Worm (Caenorhabditis elegans) whole organism, L3 larva: ENCODE measurements around the gene T23E7.6.
A peak's percentile ranks its signal among the peaks of the same experiment; 100 is the strongest.

ENCODE experiments used
- R02D3.7 ChIP-seq: fragments of 150-350 bp; optimal IDR thresholded peaks from 2 replicates; lab custom pipeline; 2014; ENCODE audit warnings: missing biosample characterization, missing genetic modification characterization
- ZK546.5 ChIP-seq: sonication (generic microtip); optimal IDR thresholded peaks from 2 replicates; lab custom pipeline; 2017; ENCODE audit warnings: missing biosample characterization, missing genetic modification characterization
- aly-2 ChIP-seq: fragments of 150-350 bp; optimal IDR thresholded peaks from 2 replicates; lab custom pipeline; 2014; ENCODE audit warnings: missing biosample characterization, missing genetic modification characterization
- ama-1 ChIP-seq: fragments of 150-350 bp; optimal IDR thresholded peaks from 2 replicates; lab custom pipeline; 2018
- ceh-16 ChIP-seq: sonication (generic microtip); optimal IDR thresholded peaks from 2 replicates; lab custom pipeline; 2017; ENCODE audit warnings: missing biosample characterization, missing genetic modification characterization
- ceh-28 ChIP-seq: fragments of 150-350 bp; optimal IDR thresholded peaks from 2 replicates; lab custom pipeline; 2014; ENCODE audit warnings: missing biosample characterization, missing genetic modification reagents, missing genetic modification characterization
- ceh-82 ChIP-seq: fragments of 150-350 bp; optimal IDR thresholded peaks from 2 replicates; lab custom pipeline; 2014; ENCODE audit warnings: missing biosample characterization, missing genetic modification characterization
- ceh-9 ChIP-seq: sonication (generic microtip); optimal IDR thresholded peaks from 2 replicates; lab custom pipeline; 2018; ENCODE audit warnings: missing biosample characterization, missing genetic modification characterization
- daf-12 ChIP-seq: fragments of 150-350 bp; optimal IDR thresholded peaks from 2 replicates; lab custom pipeline; 2014; ENCODE audit warnings: missing biosample characterization, missing genetic modification reagents, missing genetic modification characterization
- egl-27 ChIP-seq: sonication (generic microtip); optimal IDR thresholded peaks from 4 replicates; lab custom pipeline; 2017; ENCODE audit warnings: missing biosample characterization, missing genetic modification reagents, missing genetic modification characterization
- egl-5 ChIP-seq: fragments of 150-350 bp; optimal IDR thresholded peaks from 2 replicates; lab custom pipeline; 2017; ENCODE audit warnings: missing biosample characterization, missing genetic modification reagents, missing genetic modification characterization, inconsistent platforms
- elt-1 ChIP-seq: fragments of 150-350 bp; optimal IDR thresholded peaks from 2 replicates; lab custom pipeline; 2014; ENCODE audit warnings: missing biosample characterization, missing genetic modification characterization
- elt-2 ChIP-seq: sonication (generic microtip); optimal IDR thresholded peaks from 2 replicates; lab custom pipeline; 2016; ENCODE audit warnings: missing genetic modification reagents, mild to moderate bottlenecking, missing genetic modification characterization, missing compliant biosample characterization
- elt-3 ChIP-seq, 3 experiments: fragments of 150-350 bp in 1 of 3; sonication (generic microtip) in 2 of 3; optimal IDR thresholded peaks; 2 replicates in 2 of 3; 4 replicates in 1 of 3; lab custom pipeline; 2014 to 2017; ENCODE audit warnings: missing biosample characterization in 3 of 3, missing genetic modification characterization in 3 of 3
- eor-1 ChIP-seq, 2 experiments: fragments of 150-350 bp; optimal IDR thresholded peaks; 2 replicates each; lab custom pipeline; 2014 to 2018; ENCODE audit warnings: missing biosample characterization in 2 of 2, missing genetic modification characterization in 2 of 2
- fkh-10 ChIP-seq: sonication (generic microtip); optimal IDR thresholded peaks from 2 replicates; lab custom pipeline; 2017; ENCODE audit warnings: missing biosample characterization, missing genetic modification reagents, missing genetic modification characterization
- fkh-2 ChIP-seq: fragments of 150-350 bp; optimal IDR thresholded peaks from 2 replicates; lab custom pipeline; 2014; ENCODE audit warnings: missing biosample characterization, missing genetic modification reagents, missing genetic modification characterization
- fos-1 ChIP-seq: fragments of 150-350 bp; optimal IDR thresholded peaks from 2 replicates; lab custom pipeline; 2014; ENCODE audit warnings: missing biosample characterization, missing genetic modification characterization
- hmg-11 ChIP-seq: sonication (generic microtip); optimal IDR thresholded peaks from 2 replicates; lab custom pipeline; 2016; ENCODE audit warnings: missing genetic modification characterization, missing compliant biosample characterization
- jun-1 ChIP-seq: fragments of 150-350 bp; optimal IDR thresholded peaks from 2 replicates; lab custom pipeline; 2014; ENCODE audit warnings: missing biosample characterization, missing genetic modification reagents, missing genetic modification characterization
- lin-15B ChIP-seq: fragments of 150-350 bp; optimal IDR thresholded peaks from 2 replicates; lab custom pipeline; 2014; ENCODE audit warnings: missing biosample characterization, missing genetic modification characterization
- lin-39 ChIP-seq: fragments of 150-350 bp; optimal IDR thresholded peaks from 2 replicates; lab custom pipeline; 2018; ENCODE audit warnings: missing biosample characterization, missing genetic modification reagents, missing genetic modification characterization
- lsy-12 ChIP-seq: sonication (generic microtip); optimal IDR thresholded peaks from 2 replicates; lab custom pipeline; 2016; ENCODE audit warnings: mild to moderate bottlenecking, missing genetic modification characterization, missing compliant biosample characterization
- mdl-1 ChIP-seq: fragments of 150-350 bp; optimal IDR thresholded peaks from 2 replicates; lab custom pipeline; 2014; ENCODE audit warnings: missing biosample characterization, missing genetic modification characterization
- mml-1 ChIP-seq: fragments of 150-350 bp; sonication (generic microtip); optimal IDR thresholded peaks from 3 replicates; lab custom pipeline; 2014; ENCODE audit warnings: missing biosample characterization, missing genetic modification characterization
- nfya-1 ChIP-seq: sonication (generic microtip); optimal IDR thresholded peaks from 2 replicates; lab custom pipeline; 2017; ENCODE audit warnings: missing genetic modification characterization, mild to moderate bottlenecking, missing compliant biosample characterization, antibody characterized with exemption, moderate library complexity; ENCODE audit not compliant: insufficient read depth
- nhr-11 ChIP-seq: fragments of 150-350 bp; optimal IDR thresholded peaks from 2 replicates; lab custom pipeline; 2014; ENCODE audit warnings: missing biosample characterization, missing genetic modification characterization
- nhr-12 ChIP-seq: fragments of 150-350 bp; optimal IDR thresholded peaks from 2 replicates; lab custom pipeline; 2014; ENCODE audit warnings: missing biosample characterization, missing genetic modification characterization
- nhr-23 ChIP-seq: fragments of 150-350 bp; optimal IDR thresholded peaks from 2 replicates; lab custom pipeline; 2014; ENCODE audit warnings: missing biosample characterization, missing genetic modification reagents, missing genetic modification characterization
- nhr-237 ChIP-seq: fragments of 150-350 bp; optimal IDR thresholded peaks from 2 replicates; lab custom pipeline; 2014; ENCODE audit warnings: missing biosample characterization, missing genetic modification characterization
- nhr-25 ChIP-seq: sonication (generic microtip); optimal IDR thresholded peaks from 2 replicates; lab custom pipeline; 2017; ENCODE audit warnings: missing biosample characterization, missing genetic modification characterization
- nhr-28 ChIP-seq: fragments of 150-350 bp; optimal IDR thresholded peaks from 2 replicates; lab custom pipeline; 2014; ENCODE audit warnings: missing biosample characterization, missing genetic modification characterization
- nhr-43 ChIP-seq: sonication (generic microtip); optimal IDR thresholded peaks from 2 replicates; lab custom pipeline; 2016; ENCODE audit warnings: mild to moderate bottlenecking, missing genetic modification characterization, missing compliant biosample characterization; ENCODE audit not compliant: poor library complexity, severe bottlenecking
- nhr-67 ChIP-seq: fragments of 150-350 bp; optimal IDR thresholded peaks from 2 replicates; lab custom pipeline; 2014; ENCODE audit warnings: missing biosample characterization, missing genetic modification characterization
- nhr-76 ChIP-seq: fragments of 150-350 bp; sonication (generic microtip); optimal IDR thresholded peaks from 5 replicates; lab custom pipeline; 2014; ENCODE audit warnings: missing biosample characterization, missing genetic modification characterization
- nhr-77 ChIP-seq: fragments of 150-350 bp; optimal IDR thresholded peaks from 2 replicates; lab custom pipeline; 2014; ENCODE audit warnings: missing biosample characterization, missing genetic modification characterization
- pha-4 ChIP-seq: fragments of 150-350 bp; optimal IDR thresholded peaks from 2 replicates; lab custom pipeline; 2014; ENCODE audit warnings: missing biosample characterization, missing genetic modification reagents, missing genetic modification characterization
- pqm-1 ChIP-seq: fragments of 150-350 bp; optimal IDR thresholded peaks from 2 replicates; lab custom pipeline; 2017; ENCODE audit warnings: missing biosample characterization, missing genetic modification characterization, inconsistent platforms
- sea-2 ChIP-seq: fragments of 150-350 bp; sonication (generic microtip); optimal IDR thresholded peaks from 4 replicates; lab custom pipeline; 2014; ENCODE audit warnings: missing biosample characterization, missing genetic modification reagents, missing genetic modification characterization
- skn-1 ChIP-seq: fragments of 150-350 bp; optimal IDR thresholded peaks from 2 replicates; lab custom pipeline; 2014; ENCODE audit warnings: missing biosample characterization, missing genetic modification characterization
- snpc-4 ChIP-seq: fragments of 150-350 bp; optimal IDR thresholded peaks from 2 replicates; lab custom pipeline; 2014; ENCODE audit warnings: missing biosample characterization, missing genetic modification characterization
- tbx-2 ChIP-seq: sonication (generic microtip); optimal IDR thresholded peaks from 2 replicates; lab custom pipeline; 2016; ENCODE audit warnings: mild to moderate bottlenecking, missing genetic modification characterization, missing compliant biosample characterization
- unc-39 ChIP-seq: sonication (generic microtip); optimal IDR thresholded peaks from 4 replicates; lab custom pipeline; 2017; ENCODE audit warnings: missing biosample characterization, missing genetic modification characterization
- unc-62 ChIP-seq: fragments of 150-350 bp; sonication (generic microtip); optimal IDR thresholded peaks from 4 replicates; lab custom pipeline; 2014; ENCODE audit warnings: missing biosample characterization, missing genetic modification reagents, missing genetic modification characterization
- zag-1 ChIP-seq: fragments of 150-350 bp; optimal IDR thresholded peaks from 2 replicates; lab custom pipeline; 2014; ENCODE audit warnings: missing biosample characterization, missing genetic modification characterization
- ztf-11 ChIP-seq: fragments of 150-350 bp; optimal IDR thresholded peaks from 2 replicates; lab custom pipeline; 2014; ENCODE audit warnings: missing biosample characterization, missing genetic modification characterization
- ztf-4 ChIP-seq: fragments of 150-350 bp; optimal IDR thresholded peaks from 2 replicates; lab custom pipeline; 2014; ENCODE audit warnings: missing biosample characterization, missing genetic modification characterization

T23E7.6 gene

DNA sequence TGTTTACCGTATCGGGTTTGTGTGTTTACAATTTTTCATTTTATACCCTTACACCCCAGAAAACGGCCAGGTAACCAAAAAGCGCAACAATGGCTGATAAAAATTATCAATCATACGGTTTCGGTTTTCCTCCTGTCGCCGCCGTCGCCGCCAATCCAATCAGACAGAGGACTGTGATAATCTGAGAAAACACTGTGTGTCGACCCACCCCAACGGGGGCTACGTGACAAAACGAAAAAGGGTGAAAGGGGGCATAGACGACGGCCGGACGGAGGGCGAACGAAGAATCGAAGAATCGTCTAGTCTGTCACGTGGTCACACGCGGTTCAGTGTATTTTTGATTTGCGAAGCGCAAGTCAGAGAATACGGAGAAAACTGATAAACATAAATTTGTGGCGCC, 53.7 kb downstream of the T23E7.6 start:
- TF ChIP-seq zag-1 (no peak), nhr-12 (tag; lab: Kevin White, UChicago) (no peak), nhr-28 (tag; lab: Kevin White, UChicago) (no peak), aly-2 (tag; lab: Kevin White, UChicago) (no peak), nhr-43 (tag; lab: Kevin White, UChicago) (peak; percentile 88), skn-1 (no peak), elt-3 (tag; optimal IDR thresholded peaks at IDR 0.05; lab: Kevin White, UChicago) (peak in 1 of 3 experiments; percentile 34), nhr-23 (peak; percentile 64), nhr-11 (no peak), tbx-2 (peak; percentile 41), sea-2 (GFP tag; lab: Kevin White, UChicago) (no peak), lin-39 (tag; lab: Kevin White, UChicago) (peak; percentile 20), nhr-237 (no peak), lsy-12 (tag; lab: Kevin White, UChicago) (peak; percentile 61), nhr-67 (tag; lab: Kevin White, UChicago) (no peak), nhr-25 (tag; lab: Kevin White, UChicago) (peak; percentile 65), lin-15B (no peak), mdl-1 (peak; percentile 62), jun-1 (tag; lab: Kevin White, UChicago) (no peak), daf-12 (tag; lab: Kevin White, UChicago) (no peak), nhr-77 (tag; lab: Kevin White, UChicago) (no peak), unc-39 (tag; lab: Kevin White, UChicago) (no peak), unc-62 (GFP tag; lab: Kevin White, UChicago) (no peak), egl-5 (no peak), R02D3.7 (no peak), nhr-76 (tag; lab: Kevin White, UChicago) (no peak), elt-1 (tag; lab: Kevin White, UChicago) (no peak), ceh-28 (tag; lab: Kevin White, UChicago) (no peak), ZK546.5 (no peak), ztf-11 (tag; lab: Kevin White, UChicago) (no peak), ceh-16 (tag; lab: Kevin White, UChicago) (no peak), ceh-82 (tag; lab: Kevin White, UChicago) (no peak), hmg-11 (tag; lab: Kevin White, UChicago) (no peak), fkh-2 (no peak), pha-4 (tag; lab: Kevin White, UChicago) (peak; percentile 65), eor-1 (tag; optimal IDR thresholded peaks at IDR 0.05; lab: Kevin White, UChicago) (no peak), nfya-1 (tag; lab: Kevin White, UChicago) (peak; percentile 77), ama-1 (peak; percentile 62), ceh-9 (tag; lab: Kevin White, UChicago) (no peak), snpc-4 (tag; lab: Kevin White, UChicago) (no peak), ztf-4 (no peak), mml-1 (tag; lab: Kevin White, UChicago) (no peak), elt-2 (tag; lab: Kevin White, UChicago) (peak; percentile 91), pqm-1 (peak; percentile 66), egl-27 (no peak), fkh-10 (GFP tag; lab: Kevin White, UChicago) (no peak), fos-1 (tag; lab: Kevin White, UChicago) (no peak)
